Fruit fly (Drosophila melanogaster): ENCODE data around the gene CG8043.
A peak's percentile ranks its signal among the peaks of the same experiment; 100 is the strongest.

CG8043 gene

DNA sequence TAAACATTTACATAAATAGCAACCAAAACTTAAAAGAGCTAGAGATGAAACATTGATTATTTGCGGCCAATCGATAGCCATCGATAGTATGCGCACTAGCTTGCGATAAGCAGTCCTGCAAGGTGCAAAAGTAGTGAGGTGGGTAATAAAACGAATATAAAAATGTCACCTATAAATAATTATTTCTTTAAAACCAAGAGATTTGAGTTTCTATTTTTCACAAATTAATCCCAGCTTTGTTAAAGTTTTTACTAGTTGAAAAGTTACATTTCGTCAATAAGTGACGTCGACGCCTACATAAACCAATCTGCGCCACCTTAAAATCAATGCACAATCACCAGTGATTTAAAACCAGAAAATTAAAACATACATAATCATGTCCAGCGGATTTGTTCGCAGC lies 26.0 kb upstream of the CG8043 start, which contains the start of the genes Mkk4 and SLIRP2 (continued):
- TF ChIP-seq cato (GFP tag; optimal IDR thresholded peaks at IDR 0.05; ENCODE audit: borderline replicate concordance) (peak; percentile 99), ftz-f1 (GFP tag; optimal IDR thresholded peaks at IDR 0.05) (peak; percentile 84), CG1602 (GFP tag; optimal IDR thresholded peaks at IDR 0.05) (peak; percentile 100), CG30020 (tag; optimal IDR thresholded peaks at IDR 0.05) (peak; percentile 93), Meics (GFP tag; optimal IDR thresholded peaks at IDR 0.05) (peak; percentile 98), CG13424 (tag; optimal IDR thresholded peaks at IDR 0.05) (peak; percentile 99), CG10543 (GFP tag; optimal IDR thresholded peaks at IDR 0.05) (peak; percentile 98), knrl (GFP tag; IDR thresholded peaks at IDR 0.05; ENCODE audit: partially characterized antibody) (peak; percentile 90), gem (tag; optimal IDR thresholded peaks at IDR 0.05) (peak; percentile 100), da (GFP tag; optimal IDR thresholded peaks at IDR 0.05) (peak; percentile 97), pan (optimal IDR thresholded peaks at IDR 0.05) (no peak), pan (GFP tag; optimal IDR thresholded peaks at IDR 0.05 in 1 of 2, IDR thresholded peaks at IDR 0.05 in 1 of 2) (peak in 1 of 2 experiments; percentile 99), cas (GFP tag; IDR thresholded peaks at IDR 0.05) (peak; percentile 97), vfl (GFP tag; optimal IDR thresholded peaks at IDR 0.05) (peak; percentile 99), bowl (GFP tag; IDR thresholded peaks at IDR 0.05) (peak; percentile 97), schlank (tag; optimal IDR thresholded peaks at IDR 0.05) (peak; percentile 95), tap (tag; optimal IDR thresholded peaks at IDR 0.05) (peak; percentile 98), pzg (GFP tag; optimal IDR thresholded peaks at IDR 0.05) (peak; percentile 85), NK7.1 (GFP tag; optimal IDR thresholded peaks at IDR 0.05) (peak; percentile 98), fu2 (GFP tag; optimal IDR thresholded peaks at IDR 0.05) (peak; percentile 99), CG10147 (GFP tag; optimal IDR thresholded peaks at IDR 0.05) (peak; percentile 99), CG1024 (GFP tag; IDR thresholded peaks at IDR 0.05) (peak; percentile 96), CG12155 (GFP tag; optimal IDR thresholded peaks at IDR 0.05) (peak; percentile 98), Blimp-1 (GFP tag; optimal IDR thresholded peaks at IDR 0.05) (peak; percentile 97), ap (GFP tag; IDR thresholded peaks at IDR 0.05) (peak; percentile 98), CG1603 (tag; optimal IDR thresholded peaks at IDR 0.05) (peak; percentile 93), CG17359 (tag; optimal IDR thresholded peaks at IDR 0.05) (peak; percentile 99), bsh (GFP tag; optimal IDR thresholded peaks at IDR 0.05) (peak; percentile 95 to 99), E2f2 (GFP tag; IDR thresholded peaks at IDR 0.05) (peak; percentile 88), CG16813 (GFP tag; IDR thresholded peaks at IDR 0.05; ENCODE audit: partially characterized antibody) (peak; percentile 87), Abd-B (GFP tag; optimal IDR thresholded peaks at IDR 0.05) (peak; percentile 99), esg (GFP tag; conservative IDR thresholded peaks at IDR 0.05) (peak; percentile 99), ab (GFP tag; optimal IDR thresholded peaks at IDR 0.05) (peak; percentile 97), Fer2 (tag; optimal IDR thresholded peaks at IDR 0.05) (peak; percentile 98), corto (GFP tag; optimal IDR thresholded peaks at IDR 0.05) (peak; percentile 95), CG17328 (GFP tag; IDR thresholded peaks at IDR 0.05) (peak; percentile 99), ase (GFP tag; IDR thresholded peaks at IDR 0.05) (peak; percentile 99), Hr39 (optimal IDR thresholded peaks at IDR 0.05) (no peak), inv (GFP tag; IDR thresholded peaks at IDR 0.05; ENCODE audit: partially characterized antibody) (peak; percentile 80), gsb-n (tag; optimal IDR thresholded peaks at IDR 0.05) (peak; percentile 98), CG1792 (GFP tag; optimal IDR thresholded peaks at IDR 0.05) (peak; percentile 97), tna (GFP tag; IDR thresholded peaks at IDR 0.05; ENCODE audit: partially characterized antibody) (peak; percentile 83), HLH3B (GFP tag; IDR thresholded peaks at IDR 0.05) (peak; percentile 99), CG18599 (GFP tag; optimal IDR thresholded peaks at IDR 0.05) (peak; percentile 99), wor (GFP tag; IDR thresholded peaks at IDR 0.05) (peak; percentile 98), hb (GFP tag; IDR thresholded peaks at IDR 0.05; ENCODE audit: partially characterized antibody) (peak; percentile 91), kni (GFP tag; optimal IDR thresholded peaks at IDR 0.05) (peak; percentile 93), gfzf (GFP tag; optimal IDR thresholded peaks at IDR 0.05) (peak; percentile 45), CG3838 (GFP tag; optimal IDR thresholded peaks at IDR 0.05) (peak; percentile 98), CG15269 (tag; optimal IDR thresholded peaks at IDR 0.05) (peak; percentile 99)
